Worm (Caenorhabditis elegans) whole organism, mixed stage, embryonic: Measurements from ENCODE around the gene larp-1.

Source experiments
- M03D4.4 ChIP-seq: sonication (generic microtip); optimal IDR thresholded peaks from 2 replicates; lab custom pipeline; 2017; ENCODE audit warnings: mild to moderate bottlenecking, missing genetic modification characterization, missing compliant biosample characterization
- bed-3 ChIP-seq: fragments of 200-800 bp; sonication (Bioruptor generic); optimal IDR thresholded peaks from 3 replicates; lab custom pipeline; 2018; ENCODE audit warnings: mild to moderate bottlenecking, missing genetic modification characterization, moderate library complexity, missing compliant biosample characterization
- blmp-1 ChIP-seq: fragments of 150-350 bp; optimal IDR thresholded peaks from 2 replicates; lab custom pipeline; 2014; ENCODE audit warnings: missing biosample characterization, missing genetic modification characterization
- ceh-39 ChIP-seq: fragments of 150-350 bp; optimal IDR thresholded peaks from 2 replicates; lab custom pipeline; 2014; ENCODE audit warnings: missing biosample characterization, missing genetic modification characterization
- ceh-43 ChIP-seq: fragments of 200-800 bp; sonication (Bioruptor generic); optimal IDR thresholded peaks from 2 replicates; lab custom pipeline; 2018; ENCODE audit warnings: mild to moderate bottlenecking, missing genetic modification characterization, moderate library complexity, missing compliant biosample characterization
- ceh-83 ChIP-seq: fragments of 200-800 bp; sonication (Bioruptor generic); optimal IDR thresholded peaks from 2 replicates; lab custom pipeline; 2018; ENCODE audit warnings: mild to moderate bottlenecking, missing genetic modification characterization, missing compliant biosample characterization
- ces-1 ChIP-seq: fragments of 150-350 bp; optimal IDR thresholded peaks from 2 replicates; lab custom pipeline; 2014; ENCODE audit warnings: missing biosample characterization, missing genetic modification reagents, missing genetic modification characterization
- cnd-1 ChIP-seq: fragments of 200-800 bp; sonication (Bioruptor generic); optimal IDR thresholded peaks from 2 replicates; lab custom pipeline; 2018; ENCODE audit warnings: mild to moderate bottlenecking, missing genetic modification characterization, missing compliant biosample characterization
- drap-1 ChIP-seq: fragments of 200-800 bp; sonication (Bioruptor generic); optimal IDR thresholded peaks from 3 replicates; lab custom pipeline; 2018; ENCODE audit warnings: mild to moderate bottlenecking, missing genetic modification characterization, missing compliant biosample characterization
- elt-1 ChIP-seq: sonication (generic microtip); optimal IDR thresholded peaks from 2 replicates; lab custom pipeline; 2017; ENCODE audit warnings: missing genetic modification characterization, mild to moderate bottlenecking, missing compliant biosample characterization, antibody characterized with exemption, moderate library complexity, borderline replicate concordance; ENCODE audit not compliant: insufficient read depth
- elt-3 ChIP-seq: fragments of 150-350 bp; optimal IDR thresholded peaks from 2 replicates; lab custom pipeline; 2014; ENCODE audit warnings: missing biosample characterization, missing genetic modification characterization
- flh-1 ChIP-seq: fragments of 200-800 bp; sonication (Bioruptor generic); optimal IDR thresholded peaks from 2 replicates; lab custom pipeline; 2018; ENCODE audit warnings: mild to moderate bottlenecking, missing genetic modification characterization, moderate library complexity, missing compliant biosample characterization
- ham-2 ChIP-seq: fragments of 200-800 bp; sonication (Bioruptor generic); optimal IDR thresholded peaks from 2 replicates; lab custom pipeline; 2018; ENCODE audit warnings: mild to moderate bottlenecking, missing genetic modification characterization, missing compliant biosample characterization
- hlh-1 ChIP-seq: fragments of 150-350 bp; optimal IDR thresholded peaks from 2 replicates; lab custom pipeline; 2014; ENCODE audit warnings: missing biosample characterization, missing genetic modification reagents, missing genetic modification characterization
- lin-13 ChIP-seq: fragments of 150-350 bp; optimal IDR thresholded peaks from 2 replicates; lab custom pipeline; 2014; ENCODE audit warnings: missing biosample characterization, missing genetic modification characterization
- lin-32 ChIP-seq: fragments of 200-800 bp; sonication (Bioruptor generic); optimal IDR thresholded peaks from 2 replicates; lab custom pipeline; 2018; ENCODE audit warnings: mild to moderate bottlenecking, missing genetic modification characterization, missing compliant biosample characterization
- lsy-2 ChIP-seq: fragments of 150-350 bp; optimal IDR thresholded peaks from 2 replicates; lab custom pipeline; 2014; ENCODE audit warnings: missing biosample characterization, missing genetic modification characterization
- mab-5 ChIP-seq: fragments of 150-350 bp; optimal IDR thresholded peaks from 2 replicates; lab custom pipeline; 2014; ENCODE audit warnings: missing biosample characterization, missing genetic modification characterization
- mep-1 ChIP-seq: fragments of 150-350 bp; optimal IDR thresholded peaks from 2 replicates; lab custom pipeline; 2017; ENCODE audit warnings: missing biosample characterization, missing genetic modification reagents, missing genetic modification characterization, inconsistent platforms
- mls-2 ChIP-seq: sonication (generic microtip); optimal IDR thresholded peaks from 2 replicates; lab custom pipeline; 2016; ENCODE audit warnings: mild to moderate bottlenecking, missing genetic modification characterization, moderate library complexity, missing compliant biosample characterization
- nhr-12 ChIP-seq: fragments of 150-350 bp; optimal IDR thresholded peaks from 2 replicates; lab custom pipeline; 2014; ENCODE audit warnings: missing biosample characterization, missing genetic modification characterization
- nhr-2 ChIP-seq: fragments of 150-350 bp; optimal IDR thresholded peaks from 2 replicates; lab custom pipeline; 2014; ENCODE audit warnings: missing biosample characterization, missing genetic modification characterization
- nhr-237 ChIP-seq: fragments of 150-350 bp; optimal IDR thresholded peaks from 2 replicates; lab custom pipeline; 2014; ENCODE audit warnings: missing biosample characterization, missing genetic modification characterization
- nhr-28 ChIP-seq: fragments of 150-350 bp; optimal IDR thresholded peaks from 2 replicates; lab custom pipeline; 2014; ENCODE audit warnings: missing biosample characterization, missing genetic modification characterization
- nhr-76 ChIP-seq: sonication (generic microtip); optimal IDR thresholded peaks from 2 replicates; lab custom pipeline; 2017; ENCODE audit warnings: missing biosample characterization, missing genetic modification characterization
- pha-4 ChIP-seq: fragments of 150-350 bp; optimal IDR thresholded peaks from 2 replicates; lab custom pipeline; 2018; ENCODE audit warnings: missing biosample characterization, missing genetic modification reagents, missing genetic modification characterization
- sem-2 ChIP-seq: fragments of 200-800 bp; sonication (Bioruptor generic); optimal IDR thresholded peaks from 2 replicates; lab custom pipeline; 2018; ENCODE audit warnings: mild to moderate bottlenecking, missing genetic modification characterization, missing compliant biosample characterization
- snpc-4 ChIP-seq: fragments of 150-350 bp; optimal IDR thresholded peaks from 2 replicates; lab custom pipeline; 2014; ENCODE audit warnings: missing biosample characterization, missing genetic modification characterization
- sptf-1 ChIP-seq: sonication (generic microtip); optimal IDR thresholded peaks from 2 replicates; lab custom pipeline; 2017; ENCODE audit warnings: mild to moderate bottlenecking, missing genetic modification characterization, moderate library complexity, missing compliant biosample characterization
- tbx-8 ChIP-seq: fragments of 200-800 bp; sonication (Bioruptor generic); optimal IDR thresholded peaks from 2 replicates; lab custom pipeline; 2018; ENCODE audit warnings: mild to moderate bottlenecking, missing genetic modification characterization, moderate library complexity, missing compliant biosample characterization
- unc-120 ChIP-seq: sonication (generic microtip); optimal IDR thresholded peaks from 2 replicates; lab custom pipeline; 2017; ENCODE audit warnings: missing genetic modification characterization, missing compliant biosample characterization; ENCODE audit not compliant: poor library complexity, severe bottlenecking
- unc-39 ChIP-seq: fragments of 150-350 bp; optimal IDR thresholded peaks from 2 replicates; lab custom pipeline; 2014; ENCODE audit warnings: missing biosample characterization, missing genetic modification characterization
- unc-62 ChIP-seq: fragments of 150-350 bp; optimal IDR thresholded peaks from 2 replicates; lab custom pipeline; 2014; ENCODE audit warnings: missing biosample characterization, missing genetic modification reagents, missing genetic modification characterization
- zip-8 ChIP-seq: fragments of 150-350 bp; optimal IDR thresholded peaks from 2 replicates; lab custom pipeline; 2014; ENCODE audit warnings: missing biosample characterization, missing genetic modification characterization
- ztf-11 ChIP-seq: fragments of 150-350 bp; optimal IDR thresholded peaks from 2 replicates; lab custom pipeline; 2014; ENCODE audit warnings: missing biosample characterization, missing genetic modification characterization

The larp-1 gene

ce11 chrIII:5018116-5018689, 753 bp upstream of the larp-1 start, which contains the start of gene wip-1 (continued):
- TF ChIP-seq sem-2 (GFP tag; lab: Kevin White, UChicago), result peak; percentile 8
- TF ChIP-seq mep-1 (tag; lab: Kevin White, UChicago), result peak; percentile 98
- peak; percentile 95 for TF ChIP-seq nhr-237
- no peak for TF ChIP-seq flh-1 (GFP tag; lab: Kevin White, UChicago)

ce11 chrIII:5013915-5014346, 3.5 kb downstream of the larp-1 start:
- TF ChIP-seq elt-3, result no peak
- peak; percentile 61 for TF ChIP-seq nhr-2
- TF ChIP-seq elt-1 (tag; lab: Kevin White, UChicago), result no peak
- no peak for TF ChIP-seq bed-3
- TF ChIP-seq ceh-43, result peak; percentile 3
- peak; percentile 7 for TF ChIP-seq tbx-8
- peak; percentile 67 for TF ChIP-seq M03D4.4 (tag; lab: Kevin White, UChicago)
- peak; percentile 89 for TF ChIP-seq mep-1 (tag; lab: Kevin White, UChicago)
- peak; percentile 77 for TF ChIP-seq drap-1 (GFP tag; lab: Kevin White, UChicago)
- TF ChIP-seq unc-120, result peak; percentile 97
- peak; percentile 16 for TF ChIP-seq lin-13 (tag; lab: Kevin White, UChicago)
- peak; percentile 63 for TF ChIP-seq nhr-237
- TF ChIP-seq unc-39 (tag; lab: Kevin White, UChicago), result no peak
- TF ChIP-seq ceh-83, result no peak
- no peak for TF ChIP-seq snpc-4 (tag; lab: Kevin White, UChicago)
- TF ChIP-seq ztf-11 (tag; lab: Kevin White, UChicago), result peak; percentile 78
- peak; percentile 26 for TF ChIP-seq blmp-1
- TF ChIP-seq unc-62, result peak; percentile 94
- TF ChIP-seq mls-2 (tag; lab: Kevin White, UChicago), result peak; percentile 84
- TF ChIP-seq cnd-1 (tag; lab: Kevin White, UChicago), result peak; percentile 68
- no peak for TF ChIP-seq lin-32 (GFP tag; lab: Kevin White, UChicago)
- no peak for TF ChIP-seq nhr-76 (tag; lab: Kevin White, UChicago)
- no peak for TF ChIP-seq nhr-12
- TF ChIP-seq zip-8 (tag; lab: Kevin White, UChicago), result peak; percentile 2
- peak; percentile 88 for TF ChIP-seq ham-2 (GFP tag; lab: Kevin White, UChicago)
- TF ChIP-seq pha-4, result peak; percentile 47
- TF ChIP-seq flh-1 (GFP tag; lab: Kevin White, UChicago), result no peak
- TF ChIP-seq mab-5 (tag; lab: Kevin White, UChicago), result no peak
- TF ChIP-seq sptf-1, result peak; percentile 52
- TF ChIP-seq ceh-39 (tag; lab: Kevin White, UChicago), result peak; percentile 72
- TF ChIP-seq hlh-1 (tag; lab: Kevin White, UChicago), result peak; percentile 74
- peak; percentile 97 for TF ChIP-seq ces-1 (GFP tag; lab: Kevin White, UChicago)
- peak; percentile 69 for TF ChIP-seq lsy-2 (tag; lab: Kevin White, UChicago)
- no peak for TF ChIP-seq nhr-28 (tag; lab: Kevin White, UChicago)
- TF ChIP-seq sem-2 (GFP tag; lab: Kevin White, UChicago), result no peak

- TF ChIP-seq mab-5 (tag; lab: Kevin White, UChicago) (no peak), snpc-4 (tag; lab: Kevin White, UChicago) (no peak), nhr-2 (no peak), ham-2 (GFP tag; lab: Kevin White, UChicago) (no peak), sptf-1 (no peak), ceh-43 (no peak), M03D4.4 (tag; lab: Kevin White, UChicago) (no peak), mls-2 (tag; lab: Kevin White, UChicago) (no peak), unc-120 (no peak)
Observed at ce11 chrIII:5012460-5012859, 5.0 kb downstream of the larp-1 start.

ce11 chrIII:5010723-5011122, 6.7 kb downstream of the larp-1 start:
- TF ChIP-seq ham-2 (GFP tag; lab: Kevin White, UChicago) (no peak), zip-8 (tag; lab: Kevin White, UChicago) (no peak), bed-3 (no peak), tbx-8 (no peak), sem-2 (GFP tag; lab: Kevin White, UChicago) (no peak), mep-1 (tag; lab: Kevin White, UChicago) (no peak), elt-3 (no peak), nhr-76 (tag; lab: Kevin White, UChicago) (no peak), unc-120 (no peak), lin-13 (tag; lab: Kevin White, UChicago) (no peak), nhr-28 (tag; lab: Kevin White, UChicago) (no peak)
